Fruit fly (Drosophila melanogaster) whole organism, embryonic: ENCODE results near the gene RpL37A.

Source experiments
- Hr51 ChIP-seq, 2 experiments: fragments of 200-800 bp; sonication (Bioruptor generic); optimal IDR thresholded peaks; 2 replicates in 1 of 2; 3 replicates in 1 of 2; lab custom pipeline; 2016 to 2018; ENCODE audit warnings: missing biosample characterization in 2 of 2, missing genetic modification characterization in 2 of 2, mild to moderate bottlenecking in 1 of 2, moderate library complexity in 1 of 2
- Sin3A ChIP-seq: fragments of >200 bp; optimal IDR thresholded peaks from 2 replicates; lab custom pipeline; 2018

- TF ChIP-seq Sin3A (lab: Kevin White, UChicago), result no peak
- TF ChIP-seq Hr51 (GFP tag; optimal IDR thresholded peaks at IDR 0.05; lab: Kevin White, UChicago), result no peak
These were observed 41.0 kb upstream of the RpL37A start for dm6 chr2L:5029809-5030108.
